In the genomic region with DNA sequence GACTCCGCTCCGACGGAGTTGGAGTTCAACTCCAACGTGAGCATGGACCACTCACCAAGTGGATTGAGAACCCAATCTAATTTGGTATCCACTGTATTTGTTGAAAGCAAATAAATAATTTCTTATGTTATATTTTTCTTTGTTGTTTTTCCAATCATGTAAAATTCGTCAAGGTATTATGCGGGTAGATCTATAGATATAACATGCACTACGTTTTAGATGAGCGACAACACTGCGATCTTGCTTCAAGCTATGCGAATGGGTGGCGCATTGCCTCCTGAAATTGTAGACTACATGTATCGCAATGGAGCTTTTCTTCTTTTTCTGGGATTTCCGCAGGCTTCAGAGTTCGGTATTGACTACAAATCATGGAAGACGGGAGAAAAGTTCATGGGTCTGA, we compare ENCODE assay signal across 2 worm cellular contexts.
TF ChIP-seq lines count a peak whose summit lies in the region.

A gene (plus strand): TSS at position 220 of the 400 bp plus-strand sequence.

TF ChIP-seq in whole organism, L4 larva, 104 proteins besides CTCF, POLR2A, EP300 and RAD21:
- 0 out of 2 replicates have a peak, but pooled peaks have one; percentile 48 for TF ChIP-seq F26F4.8 (GFP tag; conservative IDR thresholded peaks at IDR 0.05; lab: Robert Waterston, UW)
- no peak for TF ChIP-seq ama-1 (optimal IDR thresholded peaks at IDR 0.05; lab: Kevin White, UChicago)
- TF ChIP-seq snpc-4 (tag; optimal IDR thresholded peaks at IDR 0.05; lab: Kevin White, UChicago): no peak
- TF ChIP-seq lin-38 (GFP tag; IDR thresholded peaks at IDR 0.05; lab: Robert Waterston, UW): peak; percentile 50
- 0 out of 2 replicates have a peak, but pooled peaks have one; percentile 49 for TF ChIP-seq snpc-1.2 (GFP tag; IDR thresholded peaks at IDR 0.05; lab: Robert Waterston, UW)
- TF ChIP-seq arid-1 (GFP tag; conservative IDR thresholded peaks at IDR 0.05; lab: Robert Waterston, UW): 0 out of 2 replicates have a peak, but pooled peaks have one; percentile 54
- peak; percentile 61 for TF ChIP-seq F49E8.2 (tag; optimal IDR thresholded peaks at IDR 0.05; lab: Kevin White, UChicago; ENCODE audit: borderline replicate concordance)
- peak; percentile 8 for TF ChIP-seq unc-130 (GFP tag; optimal IDR thresholded peaks at IDR 0.05; lab: Kevin White, UChicago)
- 0 out of 2 replicates have a peak, but pooled peaks have one; percentile 48 for TF ChIP-seq Y48G9A.11 (GFP tag; IDR thresholded peaks at IDR 0.05; lab: Robert Waterston, UW)
- no peak for TF ChIP-seq attf-4 (tag; optimal IDR thresholded peaks at IDR 0.05; lab: Kevin White, UChicago)
- 0 out of 2 replicates have a peak, but pooled peaks have one; percentile 41 for TF ChIP-seq daf-19 (GFP tag; conservative IDR thresholded peaks at IDR 0.05; lab: Robert Waterston, UW)

TF ChIP-seq in whole organism, young adult, 124 proteins besides CTCF, POLR2A, EP300 and RAD21:
- TF ChIP-seq attf-6 (GFP tag; IDR thresholded peaks at IDR 0.05; lab: Robert Waterston, UW) (peak; percentile 42; the same call in 1 of the 2 replicates), madf-3 (GFP tag; IDR thresholded peaks at IDR 0.05; lab: Robert Waterston, UW) (peak; percentile 51; the same call in 1 of the 2 replicates), ztf-28 (GFP tag; IDR thresholded peaks at IDR 0.05; lab: Robert Waterston, UW) (no peak), xnd-1 (tag; optimal IDR thresholded peaks at IDR 0.05; lab: Kevin White, UChicago) (no peak), efl-1 (GFP tag; optimal IDR thresholded peaks at IDR 0.05; lab: Kevin White, UChicago) (no peak), ztf-26 (tag; optimal IDR thresholded peaks at IDR 0.05; lab: Kevin White, UChicago) (no peak), tlf-1 (GFP tag; optimal IDR thresholded peaks at IDR 0.05; lab: Kevin White, UChicago) (peak; percentile 38), nfya-1 (tag; optimal IDR thresholded peaks at IDR 0.05; lab: Kevin White, UChicago; ENCODE audit: borderline replicate concordance, insufficient read depth) (no peak), ceh-100 (GFP tag; IDR thresholded peaks at IDR 0.05; lab: Robert Waterston, UW) (peak; percentile 22; the same call in 1 of the 2 replicates), Y56A3A.18 (GFP tag; IDR thresholded peaks at IDR 0.05; lab: Robert Waterston, UW) (no peak), ZK185.1 (tag; optimal IDR thresholded peaks at IDR 0.05; lab: Kevin White, UChicago; ENCODE audit: poor library complexity, severe bottlenecking) (no peak), bed-1 (GFP tag; IDR thresholded peaks at IDR 0.05; lab: Robert Waterston, UW) (no peak), ets-4 (GFP tag; optimal IDR thresholded peaks at IDR 0.05; lab: Kevin White, UChicago) (no peak), akir-1 (GFP tag; optimal IDR thresholded peaks at IDR 0.05; lab: Kevin White, UChicago) (no peak), nfya-2 (GFP tag; IDR thresholded peaks at IDR 0.05; lab: Robert Waterston, UW) (no peak), ccch-3 (GFP tag; optimal IDR thresholded peaks at IDR 0.05; lab: Kevin White, UChicago) (no peak), F52B5.7 (tag; optimal IDR thresholded peaks at IDR 0.05; lab: Kevin White, UChicago) (no peak), cebp-1 (GFP tag; IDR thresholded peaks at IDR 0.05; lab: Robert Waterston, UW) (no peak), cebp-1 (tag; optimal IDR thresholded peaks at IDR 0.05; lab: Kevin White, UChicago) (no peak), F49E8.2 (tag; optimal IDR thresholded peaks at IDR 0.05; lab: Kevin White, UChicago; ENCODE audit: insufficient read depth) (peak; percentile 53), somi-1 (GFP tag; optimal IDR thresholded peaks at IDR 0.05; lab: Kevin White, UChicago) (no peak), unc-130 (GFP tag; optimal IDR thresholded peaks at IDR 0.05; lab: Kevin White, UChicago) (peak; percentile 15), K12H6.12 (tag; optimal IDR thresholded peaks at IDR 0.05; lab: Kevin White, UChicago) (no peak), hsf-1 (GFP tag; IDR thresholded peaks at IDR 0.05; lab: Robert Waterston, UW) (peak; percentile 66; the same call in 1 of the 2 replicates), pha-4 (tag; optimal IDR thresholded peaks at IDR 0.05; lab: Kevin White, UChicago) (no peak), atf-7 (tag; optimal IDR thresholded peaks at IDR 0.05; lab: Kevin White, UChicago) (peak; percentile 7), K11D2.4 (GFP tag; IDR thresholded peaks at IDR 0.05; lab: Robert Waterston, UW) (no peak), rcor-1 (GFP tag; IDR thresholded peaks at IDR 0.05; lab: Robert Waterston, UW) (0 out of 2 replicates have a peak, but pooled peaks have one; percentile 42), lin-40 (tag; optimal IDR thresholded peaks at IDR 0.05; lab: Kevin White, UChicago) (no peak), snpc-3.4 (tag; optimal IDR thresholded peaks at IDR 0.05; lab: Kevin White, UChicago) (peak; percentile 63), madf-6 (GFP tag; IDR thresholded peaks at IDR 0.05; lab: Robert Waterston, UW) (peak; percentile 58), nfyb-1 (GFP tag; IDR thresholded peaks at IDR 0.05; lab: Robert Waterston, UW) (no peak; the same call in 1 of the 2 replicates), F10E7.11 (tag; optimal IDR thresholded peaks at IDR 0.05; lab: Kevin White, UChicago) (no peak), lin-35 (GFP tag; optimal IDR thresholded peaks at IDR 0.05; lab: Kevin White, UChicago) (peak in 1 of 3 experiments; percentile 5), T26A5.8 (tag; optimal IDR thresholded peaks at IDR 0.05; lab: Kevin White, UChicago) (no peak), B0019.2 (GFP tag; conservative IDR thresholded peaks at IDR 0.05; lab: Robert Waterston, UW) (no peak), lin-54 (GFP tag; optimal IDR thresholded peaks at IDR 0.05; lab: Kevin White, UChicago) (peak; percentile 51), dpff-1 (tag; optimal IDR thresholded peaks at IDR 0.05; lab: Kevin White, UChicago) (no peak), him-1 (tag; optimal IDR thresholded peaks at IDR 0.05; lab: Kevin White, UChicago) (peak; percentile 44), dpl-1 (GFP tag; optimal IDR thresholded peaks at IDR 0.05; lab: Kevin White, UChicago) (peak; percentile 3), ama-1 (optimal IDR thresholded peaks at IDR 0.05; lab: Kevin White, UChicago) (no peak), ama-1 (GFP tag; optimal IDR thresholded peaks at IDR 0.05; lab: Kevin White, UChicago) (no peak), athp-1 (tag; optimal IDR thresholded peaks at IDR 0.05; lab: Kevin White, UChicago) (peak; percentile 8), chd-7 (tag; optimal IDR thresholded peaks at IDR 0.05; lab: Kevin White, UChicago) (no peak), hmg-20 (GFP tag; IDR thresholded peaks at IDR 0.05; lab: Robert Waterston, UW) (no peak), Y53G8AR.9 (GFP tag; conservative IDR thresholded peaks at IDR 0.05; lab: Robert Waterston, UW) (peak; percentile 66; the same call in 1 of the 2 replicates), lsl-1 (GFP tag; optimal IDR thresholded peaks at IDR 0.05; lab: Kevin White, UChicago) (peak; percentile 34), ceh-58 (GFP tag; IDR thresholded peaks at IDR 0.05; lab: Robert Waterston, UW) (no peak), F57A8.1 (GFP tag; optimal IDR thresholded peaks at IDR 0.05; lab: Kevin White, UChicago) (peak; percentile 7), D2030.7 (GFP tag; IDR thresholded peaks at IDR 0.05; lab: Robert Waterston, UW) (peak; percentile 38), ekl-4 (GFP tag; IDR thresholded peaks at IDR 0.05; lab: Robert Waterston, UW) (peak; percentile 58; the same call in 1 of the 2 replicates), lir-1 (GFP tag; conservative IDR thresholded peaks at IDR 0.05; lab: Robert Waterston, UW) (no peak), nhr-27 (tag; optimal IDR thresholded peaks at IDR 0.05; lab: Kevin White, UChicago) (no peak), snpc-1.3 (tag; optimal IDR thresholded peaks at IDR 0.05; lab: Kevin White, UChicago; ENCODE audit: insufficient read depth) (peak; percentile 60), egrh-3 (GFP tag; IDR thresholded peaks at IDR 0.05; lab: Robert Waterston, UW) (no peak), hmg-1.2 (GFP tag; IDR thresholded peaks at IDR 0.05; lab: Robert Waterston, UW) (peak; percentile 39), B0261.1 (tag; optimal IDR thresholded peaks at IDR 0.05; lab: Kevin White, UChicago) (no peak), B0336.3 (GFP tag; IDR thresholded peaks at IDR 0.05; lab: Robert Waterston, UW) (peak; percentile 68; the same call in 1 of the 2 replicates), T07F8.4 (tag; optimal IDR thresholded peaks at IDR 0.05; lab: Kevin White, UChicago) (no peak), snpc-4 (GFP tag; optimal IDR thresholded peaks at IDR 0.05; lab: Kevin White, UChicago) (peak; percentile 9), snpc-4 (tag; optimal IDR thresholded peaks at IDR 0.05; lab: Kevin White, UChicago) (no peak), attf-5 (GFP tag; optimal IDR thresholded peaks at IDR 0.05; lab: Kevin White, UChicago) (no peak), zim-3 (tag; optimal IDR thresholded peaks at IDR 0.05; lab: Kevin White, UChicago) (no peak), F23B12.7 (tag; optimal IDR thresholded peaks at IDR 0.05; lab: Kevin White, UChicago; ENCODE audit: insufficient read depth) (no peak), ztf-25 (GFP tag; IDR thresholded peaks at IDR 0.05; lab: Robert Waterston, UW) (0 out of 2 replicates have a peak, but pooled peaks have one; percentile 29), bed-2 (GFP tag; IDR thresholded peaks at IDR 0.05; lab: Robert Waterston, UW) (no peak), let-526 (GFP tag; IDR thresholded peaks at IDR 0.05; lab: Robert Waterston, UW) (no peak), hrde-1 (tag; optimal IDR thresholded peaks at IDR 0.05; lab: Kevin White, UChicago; ENCODE audit: borderline replicate concordance) (peak; percentile 37), Y95B8A.8 (GFP tag; IDR thresholded peaks at IDR 0.05; lab: Robert Waterston, UW) (no peak), ceh-40 (GFP tag; IDR thresholded peaks at IDR 0.05; lab: Robert Waterston, UW) (no peak)
TF ChIP-seq in whole organism, young adult: peak in this region for 27.
